Worm (Caenorhabditis elegans) whole organism, early embryonic: ENCODE data around the gene B0302.5.
A peak's percentile ranks its signal among the peaks of the same experiment; 100 is the strongest.

Source experiments
- B0310.2 ChIP-seq: sonication (generic microtip); optimal IDR thresholded peaks from 2 replicates; lab custom pipeline; 2016; ENCODE audit warnings: mild to moderate bottlenecking, missing genetic modification characterization, missing compliant biosample characterization
- ama-1 ChIP-seq: fragments of 150-350 bp; optimal IDR thresholded peaks from 2 replicates; lab custom pipeline; 2014
- flt-1 ChIP-seq: fragments of 200-800 bp; sonication (Bioruptor generic); IDR thresholded peaks from 2 replicates; pipeline ENCODE4 v1.3.6; 2022; ENCODE audit warnings: missing genetic modification characterization, missing compliant biosample characterization
- hmbx-1 ChIP-seq: sonication (generic microtip); optimal IDR thresholded peaks from 2 replicates; lab custom pipeline; 2016; ENCODE audit warnings: mild to moderate bottlenecking, missing genetic modification characterization, missing compliant biosample characterization
- hmg-4 ChIP-seq: fragments of 200-800 bp; sonication (Bioruptor generic); optimal IDR thresholded peaks from 2 replicates; lab custom pipeline; 2018; ENCODE audit warnings: mild to moderate bottlenecking, missing genetic modification characterization, missing compliant biosample characterization
- hnd-1 ChIP-seq: sonication (generic microtip); optimal IDR thresholded peaks from 2 replicates; lab custom pipeline; 2016; ENCODE audit warnings: missing genetic modification characterization, missing compliant biosample characterization
- scrt-1 ChIP-seq: fragments of 200-800 bp; sonication (Bioruptor generic); IDR thresholded peaks from 2 replicates; pipeline ENCODE4 v1.3.6; 2022; ENCODE audit warnings: missing genetic modification characterization, missing compliant biosample characterization
- sea-1 ChIP-seq: fragments of 200-800 bp; sonication (Bioruptor generic); conservative IDR thresholded peaks from 2 replicates; pipeline ENCODE4 v1.3.6; 2022; ENCODE audit warnings: missing genetic modification characterization, missing compliant biosample characterization
- tbx-11 ChIP-seq: fragments of 200-800 bp; sonication (Bioruptor generic); IDR thresholded peaks from 2 replicates; pipeline ENCODE4 v1.3.6; 2022; ENCODE audit warnings: missing genetic modification characterization, missing compliant biosample characterization
- tbx-37 ChIP-seq: fragments of 200-800 bp; sonication (Bioruptor generic); conservative IDR thresholded peaks from 2 replicates; pipeline ENCODE4 v1.3.6; 2022; ENCODE audit warnings: missing genetic modification reagents, missing genetic modification characterization, missing compliant biosample characterization

ce11 chrX:17181220-17181619 lies 13.7 kb downstream of the B0302.5 start:
- TF ChIP-seq hmg-4 (peak; percentile 6), ama-1 (lab: Kevin White, UChicago) (no peak), hnd-1 (no peak), sea-1 (GFP tag; lab: Robert Waterston, UW) (no peak), hmbx-1 (tag; lab: Kevin White, UChicago) (no peak), flt-1 (GFP tag; lab: Robert Waterston, UW) (peak; percentile 65; the same call in 1 of the 2 replicates), tbx-37 (GFP tag; lab: Robert Waterston, UW) (peak; percentile 47; the same call in 1 of the 2 replicates), scrt-1 (GFP tag; lab: Robert Waterston, UW) (no peak), tbx-11 (GFP tag; lab: Robert Waterston, UW) (no peak), B0310.2 (tag; lab: Kevin White, UChicago) (no peak)
